Worm (Caenorhabditis elegans) whole organism, mixed stage, embryonic: Measurements from ENCODE around the gene W07G4.1.

Experiments used
- drap-1 ChIP-seq: fragments of 200-800 bp; sonication (Bioruptor generic); optimal IDR thresholded peaks from 3 replicates; lab custom pipeline; 2018; ENCODE audit warnings: mild to moderate bottlenecking, missing genetic modification characterization, missing compliant biosample characterization
- elt-3 ChIP-seq: fragments of 150-350 bp; optimal IDR thresholded peaks from 2 replicates; lab custom pipeline; 2014; ENCODE audit warnings: missing biosample characterization, missing genetic modification characterization
- lin-13 ChIP-seq: fragments of 150-350 bp; optimal IDR thresholded peaks from 2 replicates; lab custom pipeline; 2014; ENCODE audit warnings: missing biosample characterization, missing genetic modification characterization
- mab-5 ChIP-seq: fragments of 150-350 bp; optimal IDR thresholded peaks from 2 replicates; lab custom pipeline; 2014; ENCODE audit warnings: missing biosample characterization, missing genetic modification characterization
- nhr-12 ChIP-seq: fragments of 150-350 bp; optimal IDR thresholded peaks from 2 replicates; lab custom pipeline; 2014; ENCODE audit warnings: missing biosample characterization, missing genetic modification characterization
- nhr-28 ChIP-seq: fragments of 150-350 bp; optimal IDR thresholded peaks from 2 replicates; lab custom pipeline; 2014; ENCODE audit warnings: missing biosample characterization, missing genetic modification characterization
- unc-120 ChIP-seq: sonication (generic microtip); optimal IDR thresholded peaks from 2 replicates; lab custom pipeline; 2017; ENCODE audit warnings: missing genetic modification characterization, missing compliant biosample characterization; ENCODE audit not compliant: poor library complexity, severe bottlenecking
- ztf-11 ChIP-seq: fragments of 150-350 bp; optimal IDR thresholded peaks from 2 replicates; lab custom pipeline; 2014; ENCODE audit warnings: missing biosample characterization, missing genetic modification characterization

DNA sequence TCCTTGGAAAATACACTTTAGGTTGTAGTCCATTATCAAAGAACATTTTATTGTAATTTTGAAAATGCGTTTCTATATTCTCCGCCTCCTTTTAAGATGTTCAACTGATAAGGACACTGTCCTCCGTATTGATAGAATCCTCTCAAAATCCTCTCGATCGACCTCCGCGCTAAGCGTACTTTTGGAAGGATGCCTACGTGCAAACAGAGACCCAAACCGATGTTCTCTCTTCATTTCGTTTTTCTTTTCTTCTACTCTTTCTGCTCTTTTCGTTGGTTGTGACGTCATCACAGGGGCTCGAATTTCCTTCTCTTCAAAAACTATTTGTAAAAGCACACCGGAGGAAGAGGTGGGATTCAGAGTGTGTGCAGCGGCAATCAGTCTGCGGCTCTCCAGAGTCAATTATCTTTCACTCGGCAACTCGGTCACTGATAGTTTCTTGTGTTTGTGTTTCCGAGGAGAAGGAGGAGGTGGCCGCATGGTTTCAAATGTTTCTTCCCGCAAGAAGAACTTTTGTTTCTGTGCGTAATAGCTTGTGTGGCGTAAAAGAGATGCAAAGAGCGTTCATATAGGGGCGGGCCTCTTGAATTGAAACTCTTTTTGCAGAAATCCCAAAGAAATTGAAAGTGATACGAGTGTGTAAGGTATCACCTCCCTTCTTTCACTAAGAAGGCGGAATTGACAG lies 49.3 kb downstream of the W07G4.1 start, which contains the start of gene C34B4.2:
- TF ChIP-seq unc-120 (tag; lab: Kevin White, UChicago) (peak; percentile 14), ztf-11 (tag; lab: Kevin White, UChicago) (no peak), elt-3 (tag; lab: Kevin White, UChicago) (no peak), drap-1 (GFP tag; lab: Kevin White, UChicago) (no peak), nhr-28 (tag; lab: Kevin White, UChicago) (no peak), mab-5 (tag; lab: Kevin White, UChicago) (no peak), nhr-12 (tag; lab: Kevin White, UChicago) (no peak), lin-13 (tag; lab: Kevin White, UChicago) (no peak)
